Fruit fly (Drosophila melanogaster) whole organism, embryonic: Measurements from ENCODE around the gene PGAP1.
A peak's percentile ranks its signal among the peaks of the same experiment; 100 is the strongest.

Source experiments
- C15 ChIP-seq: fragments of 200-800 bp; sonication (Bioruptor generic); IDR thresholded peaks from 3 replicates; pipeline ENCODE4 v1.3.6; 2022; ENCODE audit warnings: missing biosample characterization, missing genetic modification characterization
- CG10209 ChIP-seq: fragments of 200-800 bp; sonication (Bioruptor generic); optimal IDR thresholded peaks from 3 replicates; lab custom pipeline; 2017; ENCODE audit warnings: missing biosample characterization, mild to moderate bottlenecking, missing genetic modification characterization, missing genetic modification reagents
- CG10267 ChIP-seq: fragments of 200-800 bp; sonication (Bioruptor generic); optimal IDR thresholded peaks from 2 replicates; lab custom pipeline; 2018; ENCODE audit warnings: missing biosample characterization, mild to moderate bottlenecking, missing genetic modification characterization, moderate library complexity
- CG10274 ChIP-seq: fragments of 200-800 bp; sonication (Bioruptor generic); optimal IDR thresholded peaks from 3 replicates; lab custom pipeline; 2017; ENCODE audit warnings: missing biosample characterization, mild to moderate bottlenecking, missing genetic modification characterization
- CG11504 ChIP-seq: fragments of 200-800 bp; sonication (Bioruptor generic); optimal IDR thresholded peaks from 3 replicates; lab custom pipeline; 2019; ENCODE audit warnings: missing biosample characterization, mild to moderate bottlenecking, missing genetic modification characterization, moderate library complexity
- CG12942 ChIP-seq: fragments of 200-800 bp; sonication (Bioruptor generic); optimal IDR thresholded peaks from 3 replicates; lab custom pipeline; 2016; ENCODE audit warnings: missing biosample characterization, missing genetic modification characterization
- CG13424 ChIP-seq: fragments of 200-800 bp; sonication (Bioruptor generic); optimal IDR thresholded peaks from 2 replicates; lab custom pipeline; 2019; ENCODE audit warnings: missing biosample characterization, mild to moderate bottlenecking, missing genetic modification characterization, moderate library complexity
- CG14014 ChIP-seq: fragments of 200-800 bp; sonication (Bioruptor generic); IDR thresholded peaks from 2 replicates; pipeline ENCODE4 v1.3.6; 2022; ENCODE audit warnings: missing biosample characterization, missing genetic modification characterization
- CG14667 ChIP-seq: fragments of 200-800 bp; sonication (Bioruptor generic); IDR thresholded peaks from 2 replicates; pipeline ENCODE4 v1.3.6; 2022; ENCODE audit warnings: missing biosample characterization, missing genetic modification characterization
- CG16813 ChIP-seq: fragments of 200-800 bp; sonication (Bioruptor generic); IDR thresholded peaks from 3 replicates; pipeline ENCODE4 v1.3.6; 2022; ENCODE audit warnings: missing biosample characterization, missing genetic modification characterization; ENCODE audit not compliant: partially characterized antibody
- CG17361 ChIP-seq: fragments of 200-800 bp; sonication (Bioruptor generic); IDR thresholded peaks from 3 replicates; pipeline ENCODE4 v1.3.6; 2022; ENCODE audit warnings: missing biosample characterization, missing genetic modification characterization
- CG18764 ChIP-seq: fragments of 200-800 bp; sonication (Bioruptor generic); optimal IDR thresholded peaks from 3 replicates; lab custom pipeline; 2016; ENCODE audit warnings: missing biosample characterization, missing genetic modification characterization
- CG2678 ChIP-seq: fragments of 200-800 bp; sonication (Bioruptor generic); optimal IDR thresholded peaks from 3 replicates; lab custom pipeline; 2019; ENCODE audit warnings: missing biosample characterization, mild to moderate bottlenecking, missing genetic modification characterization, moderate library complexity
- CG2712 ChIP-seq: fragments of 200-800 bp; optimal IDR thresholded peaks from 3 replicates; lab custom pipeline; 2019; ENCODE audit warnings: missing biosample characterization, mild to moderate bottlenecking, missing genetic modification characterization, moderate library complexity
- CG30431 ChIP-seq: fragments of 200-800 bp; sonication (Bioruptor generic); optimal IDR thresholded peaks from 2 replicates; lab custom pipeline; 2017; ENCODE audit warnings: missing biosample characterization, missing genetic modification characterization
- CG31388 ChIP-seq: fragments of 200-800 bp; sonication (Bioruptor generic); optimal IDR thresholded peaks from 2 replicates; lab custom pipeline; 2016; ENCODE audit warnings: missing biosample characterization, missing genetic modification characterization
- CG4820 ChIP-seq: fragments of 200-800 bp; sonication (Bioruptor generic); optimal IDR thresholded peaks from 3 replicates; lab custom pipeline; 2016; ENCODE audit warnings: missing biosample characterization, missing genetic modification characterization
- CG5953 ChIP-seq: fragments of 200-800 bp; sonication (Bioruptor generic); IDR thresholded peaks from 2 replicates; pipeline ENCODE4 v1.3.6; 2022; ENCODE audit warnings: missing biosample characterization, missing genetic modification characterization
- CG8924 ChIP-seq: fragments of 200-800 bp; optimal IDR thresholded peaks from 3 replicates; lab custom pipeline; 2019; ENCODE audit warnings: missing biosample characterization, mild to moderate bottlenecking, missing genetic modification characterization, moderate library complexity
- CG9932 ChIP-seq: fragments of 200-800 bp; sonication (Bioruptor generic); IDR thresholded peaks from 2 replicates; pipeline ENCODE4 v1.3.6; 2022; ENCODE audit warnings: missing biosample characterization, missing genetic modification characterization
- Deaf1 ChIP-seq: fragments of 200-800 bp; optimal IDR thresholded peaks from 3 replicates; lab custom pipeline; 2019; ENCODE audit warnings: missing biosample characterization, mild to moderate bottlenecking, missing genetic modification characterization, moderate library complexity
- Dref ChIP-seq: fragments of 200-800 bp; sonication (Bioruptor generic); IDR thresholded peaks from 2 replicates; pipeline ENCODE4 v1.3.6; 2022; ENCODE audit warnings: missing biosample characterization, missing genetic modification characterization
- HHEX ChIP-seq: fragments of 200-800 bp; sonication (Bioruptor generic); optimal IDR thresholded peaks from 3 replicates; lab custom pipeline; 2017; ENCODE audit warnings: missing biosample characterization, mild to moderate bottlenecking, missing genetic modification characterization, missing genetic modification reagents
- Hr51 ChIP-seq, 2 experiments: fragments of 200-800 bp; sonication (Bioruptor generic); optimal IDR thresholded peaks; 2 replicates in 1 of 2; 3 replicates in 1 of 2; lab custom pipeline; 2016 to 2018; ENCODE audit warnings: missing biosample characterization in 2 of 2, missing genetic modification characterization in 2 of 2, mild to moderate bottlenecking in 1 of 2, moderate library complexity in 1 of 2
- Max ChIP-seq: fragments of 200-800 bp; sonication (Bioruptor generic); optimal IDR thresholded peaks from 2 replicates; lab custom pipeline; 2016; ENCODE audit warnings: missing biosample characterization, mild to moderate bottlenecking, missing genetic modification characterization
- Med ChIP-seq: fragments of 200-800 bp; sonication (Bioruptor generic); peaks from one replicate; lab custom pipeline; 2016; ENCODE audit warnings: missing biosample characterization, missing genetic modification characterization, mild to moderate bottlenecking, inconsistent platforms, moderate library complexity
- Myb ChIP-seq: fragments of 200-800 bp; sonication (Bioruptor generic); optimal IDR thresholded peaks from 2 replicates; lab custom pipeline; 2016; ENCODE audit warnings: missing biosample characterization, missing genetic modification characterization
- NFAT ChIP-seq: fragments of 200-800 bp; sonication (Bioruptor generic); IDR thresholded peaks from 2 replicates; pipeline ENCODE4 v1.3.6; 2022; ENCODE audit warnings: missing biosample characterization, missing genetic modification characterization
- Nf-YC ChIP-seq: fragments of 200-800 bp; optimal IDR thresholded peaks from 3 replicates; lab custom pipeline; 2019; ENCODE audit warnings: missing biosample characterization, mild to moderate bottlenecking, missing genetic modification characterization, moderate library complexity
- Oli ChIP-seq: fragments of 200-800 bp; sonication (Bioruptor generic); optimal IDR thresholded peaks from 2 replicates; lab custom pipeline; 2018; ENCODE audit warnings: missing biosample characterization, mild to moderate bottlenecking, missing genetic modification characterization, moderate library complexity
- PHDP ChIP-seq: fragments of 200-800 bp; sonication (Bioruptor generic); optimal IDR thresholded peaks from 3 replicates; lab custom pipeline; 2018; ENCODE audit warnings: missing biosample characterization, mild to moderate bottlenecking, missing genetic modification characterization, moderate library complexity
- Ravus ChIP-seq: fragments of 200-800 bp; sonication (Bioruptor generic); IDR thresholded peaks from 2 replicates; pipeline ENCODE4 v1.3.6; 2022; ENCODE audit warnings: missing biosample characterization, missing genetic modification characterization
- Side ChIP-seq: fragments of 200-800 bp; sonication (Bioruptor generic); optimal IDR thresholded peaks from 2 replicates; lab custom pipeline; 2016; ENCODE audit warnings: missing biosample characterization, missing genetic modification characterization
- Sox102F ChIP-seq: fragments of 200-800 bp; sonication (Bioruptor generic); optimal IDR thresholded peaks from 2 replicates; lab custom pipeline; 2018; ENCODE audit warnings: missing biosample characterization, mild to moderate bottlenecking, missing genetic modification characterization, moderate library complexity
- TFAM ChIP-seq: fragments of 200-800 bp; sonication (Bioruptor generic); optimal IDR thresholded peaks from 2 replicates; lab custom pipeline; 2017; ENCODE audit warnings: missing biosample characterization, missing genetic modification characterization, inconsistent platforms
- Xbp1 ChIP-seq: fragments of 200-800 bp; sonication (Bioruptor generic); optimal IDR thresholded peaks from 3 replicates; lab custom pipeline; 2016; ENCODE audit warnings: missing biosample characterization, mild to moderate bottlenecking, missing genetic modification characterization
- caup ChIP-seq: fragments of 200-800 bp; sonication (Bioruptor generic); optimal IDR thresholded peaks from 3 replicates; lab custom pipeline; 2017; ENCODE audit warnings: missing biosample characterization, mild to moderate bottlenecking, missing genetic modification characterization, moderate library complexity; ENCODE audit not compliant: severe bottlenecking
- ci ChIP-seq: fragments of 200-800 bp; sonication (Bioruptor generic); IDR thresholded peaks from 3 replicates; pipeline ENCODE4 v1.3.6; 2022; ENCODE audit warnings: missing biosample characterization, missing genetic modification characterization
- crc ChIP-seq: fragments of 200-800 bp; sonication (Bioruptor generic); optimal IDR thresholded peaks from 2 replicates; lab custom pipeline; 2016; ENCODE audit warnings: missing biosample characterization, missing genetic modification characterization
- dan ChIP-seq: fragments of 200-800 bp; sonication (Bioruptor generic); IDR thresholded peaks from 2 replicates; pipeline ENCODE4 v1.3.6; 2022; ENCODE audit warnings: missing biosample characterization, missing genetic modification characterization
- fd3F ChIP-seq: fragments of 200-800 bp; sonication (Bioruptor generic); optimal IDR thresholded peaks from 2 replicates; lab custom pipeline; 2018; ENCODE audit warnings: missing biosample characterization, mild to moderate bottlenecking, missing genetic modification characterization, moderate library complexity
- fd64A ChIP-seq: fragments of 200-800 bp; sonication (Bioruptor generic); optimal IDR thresholded peaks from 3 replicates; lab custom pipeline; 2018; ENCODE audit warnings: missing biosample characterization, mild to moderate bottlenecking, missing genetic modification characterization
- gcm ChIP-seq: fragments of 200-800 bp; sonication (Bioruptor generic); optimal IDR thresholded peaks from 2 replicates; lab custom pipeline; 2019; ENCODE audit warnings: missing biosample characterization, mild to moderate bottlenecking, missing genetic modification characterization, moderate library complexity
- prd ChIP-seq, 3 experiments: fragments of >200 bp in 2 of 3; fragments of 200-800 bp in 1 of 3; sonication (Bioruptor generic) in 1 of 3; optimal IDR thresholded peaks in 2 of 3; IDR thresholded peaks in 1 of 3; 2 replicates in 2 of 3; 3 replicates in 1 of 3; pipeline versions ENCODE4 v1.3.6 to Lab custom; 2017 to 2022; ENCODE audit warnings: missing biosample characterization in 1 of 3, missing genetic modification characterization in 1 of 3
- salm ChIP-seq: fragments of 200-800 bp; sonication (Bioruptor generic); optimal IDR thresholded peaks from 2 replicates; lab custom pipeline; 2018; ENCODE audit warnings: missing biosample characterization, mild to moderate bottlenecking, missing genetic modification characterization
- sim ChIP-seq: fragments of 200-800 bp; sonication (Bioruptor generic); IDR thresholded peaks from 2 replicates; pipeline ENCODE4 v1.3.6; 2022; ENCODE audit warnings: missing biosample characterization, missing genetic modification characterization
- slbo ChIP-seq: fragments of 200-800 bp; sonication (Bioruptor generic); IDR thresholded peaks from 2 replicates; pipeline ENCODE4 v1.3.6; 2022; ENCODE audit warnings: missing biosample characterization, missing genetic modification characterization
- tin ChIP-seq: fragments of 200-800 bp; sonication (Bioruptor generic); optimal IDR thresholded peaks from 3 replicates; lab custom pipeline; 2016; ENCODE audit warnings: missing biosample characterization, missing genetic modification characterization
- vvl ChIP-seq: fragments of 200-800 bp; sonication (Bioruptor generic); IDR thresholded peaks from 2 replicates; pipeline ENCODE4 v1.3.6; 2022; ENCODE audit warnings: missing biosample characterization, missing genetic modification characterization
- zen ChIP-seq: fragments of 200-800 bp; sonication (Bioruptor generic); optimal IDR thresholded peaks from 3 replicates; lab custom pipeline; 2018; ENCODE audit warnings: missing biosample characterization, mild to moderate bottlenecking, missing genetic modification characterization, moderate library complexity

PGAP1 gene

dm6 chrX:5648437-5648959 lies 40.8 kb downstream of the PGAP1 start, which contains the start of gene OtopLa (continued):
- TF ChIP-seq CG14667 (GFP tag; lab: Robert Waterston, UW) (peak; percentile 85), CG11504 (tag; lab: Kevin White, UChicago) (peak; percentile 88), Deaf1 (tag; lab: Kevin White, UChicago) (peak; percentile 54), NFAT (GFP tag; lab: Robert Waterston, UW) (peak; percentile 71), CG5953 (GFP tag; lab: Robert Waterston, UW) (peak; percentile 84), Max (peak; percentile 62), fd3F (GFP tag; lab: Kevin White, UChicago) (peak; percentile 59), CG10267 (peak; percentile 74), HHEX (GFP tag; lab: Kevin White, UChicago) (peak; percentile 73), zen (tag; lab: Kevin White, UChicago) (peak; percentile 71), fd64A (GFP tag; lab: Kevin White, UChicago) (peak; percentile 72), CG17361 (peak; percentile 85), CG10274 (GFP tag; lab: Kevin White, UChicago) (peak; percentile 35), CG12942 (GFP tag; lab: Kevin White, UChicago) (peak; percentile 65), gcm (GFP tag; lab: Kevin White, UChicago) (peak; percentile 72), Side (GFP tag; lab: Kevin White, UChicago) (peak; percentile 78), slbo (GFP tag; lab: Robert Waterston, UW) (peak; percentile 86), CG18764 (GFP tag; lab: Kevin White, UChicago) (peak; percentile 68), caup (peak; percentile 78), Ravus (GFP tag; lab: Robert Waterston, UW) (peak; percentile 61), TFAM (peak; percentile 32), CG4820 (peak; percentile 85), Myb (GFP tag; lab: Kevin White, UChicago) (peak; percentile 52), crc (peak; percentile 72), CG14014 (GFP tag; lab: Robert Waterston, UW) (peak; percentile 83), CG10209 (GFP tag; lab: Kevin White, UChicago) (peak; percentile 83), Dref (GFP tag; lab: Robert Waterston, UW) (no peak), Nf-YC (tag; lab: Kevin White, UChicago) (no peak), CG30431 (peak; percentile 71), Xbp1 (GFP tag; lab: Kevin White, UChicago) (peak; percentile 87), CG31388 (GFP tag; lab: Kevin White, UChicago) (peak; percentile 60), ci (GFP tag; lab: Robert Waterston, UW) (peak; percentile 96), C15 (GFP tag; lab: Robert Waterston, UW) (no peak), CG16813 (GFP tag; lab: Robert Waterston, UW) (no peak), dan (GFP tag; lab: Robert Waterston, UW) (peak; percentile 28; the same call in 1 of the 2 replicates)

- TF ChIP-seq Med: peak; percentile 54
- peak; percentile 16 for TF ChIP-seq PHDP (tag; lab: Kevin White, UChicago)
- TF ChIP-seq vvl (GFP tag; lab: Robert Waterston, UW): peak; percentile 10; the same call in 1 of the 2 replicates
- TF ChIP-seq Xbp1 (GFP tag; lab: Kevin White, UChicago): peak; percentile 23
- TF ChIP-seq prd (optimal IDR thresholded peaks at IDR 0.05; lab: Kevin White, UChicago): no peak
- peak; percentile 18; the same call in 1 of the 3 replicates for TF ChIP-seq prd (GFP tag; IDR thresholded peaks at IDR 0.05; lab: Robert Waterston, UW)
- TF ChIP-seq tin (GFP tag; lab: Kevin White, UChicago): peak; percentile 8
- TF ChIP-seq salm: no peak
- no peak for TF ChIP-seq Dref (GFP tag; lab: Robert Waterston, UW)
- TF ChIP-seq CG2678 (tag; lab: Kevin White, UChicago): peak; percentile 46
- TF ChIP-seq CG2712 (tag; lab: Kevin White, UChicago): peak; percentile 41
- TF ChIP-seq Oli (tag; lab: Kevin White, UChicago): peak; percentile 4
- peak; percentile 8 for TF ChIP-seq CG8924
- no peak for TF ChIP-seq sim
- TF ChIP-seq Hr51 (GFP tag; optimal IDR thresholded peaks at IDR 0.05; lab: Kevin White, UChicago): peak in 1 of 2 experiments; percentile 4
- peak; percentile 23 for TF ChIP-seq CG13424 (tag; lab: Kevin White, UChicago)
- peak; percentile 30 for TF ChIP-seq Sox102F (GFP tag; lab: Kevin White, UChicago)
- TF ChIP-seq CG9932 (GFP tag; lab: Robert Waterston, UW): no peak
Observed at dm6 chrX:5646228-5646627, 43.0 kb downstream of the PGAP1 start.
